Worm (Caenorhabditis elegans): ENCODE measurements around the gene C53A5.2.

DNA sequence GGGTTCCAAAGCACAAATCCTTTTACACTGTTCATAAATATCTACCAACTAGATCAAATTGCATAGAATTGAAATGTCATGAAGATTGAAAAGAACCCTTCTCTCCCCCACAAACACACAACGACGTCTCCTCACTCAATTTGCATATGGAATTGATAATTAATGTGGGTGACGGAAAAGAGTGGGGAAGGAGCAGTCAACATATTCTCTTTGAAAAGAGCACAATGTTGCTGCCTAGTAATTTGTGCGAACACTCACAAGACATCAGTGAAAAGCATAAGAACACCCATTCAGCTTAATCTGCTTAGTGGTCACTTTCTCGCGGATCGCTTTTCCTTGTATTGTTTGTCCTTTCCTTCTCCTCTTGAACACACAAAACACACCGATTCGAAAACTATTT, 26.6 kb downstream of the C53A5.2 start:
- TF ChIP-seq tab-1 (GFP tag; IDR thresholded peaks at IDR 0.05) (no peak), ztf-23 (GFP tag; IDR thresholded peaks at IDR 0.05) (no peak), med-1 (GFP tag; optimal IDR thresholded peaks at IDR 0.05; ENCODE audit: insufficient read depth) (no peak), T22C8.4 (GFP tag; IDR thresholded peaks at IDR 0.05) (no peak), cog-1 (tag; optimal IDR thresholded peaks at IDR 0.05) (no peak), ref-1 (GFP tag; conservative IDR thresholded peaks at IDR 0.05) (no peak), flt-1 (GFP tag; IDR thresholded peaks at IDR 0.05) (no peak), klf-2 (GFP tag; conservative IDR thresholded peaks at IDR 0.05) (no peak), ztf-29 (GFP tag; IDR thresholded peaks at IDR 0.05) (no peak)

Measured in whole organism, midembryonic.